Worm (Caenorhabditis elegans): Measurements from ENCODE around the gene cec-4.

DNA sequence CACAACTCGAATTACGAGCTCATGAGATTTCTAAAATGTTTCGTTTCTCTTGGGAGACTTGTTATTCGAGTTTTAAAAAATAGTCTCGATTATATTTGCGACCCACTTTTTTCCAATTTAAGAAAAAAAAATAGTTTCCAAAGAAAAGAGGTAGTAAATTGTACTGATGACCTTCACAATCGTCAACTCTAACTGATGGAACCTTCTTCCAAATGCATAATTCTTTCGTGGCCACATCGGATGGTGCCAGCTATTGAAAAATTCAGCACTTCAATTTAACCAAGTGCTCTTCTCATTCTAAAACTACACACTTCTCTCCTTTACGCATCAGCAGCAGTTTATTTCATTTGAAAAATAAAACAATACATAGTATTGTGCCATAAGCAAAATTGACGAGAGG is 31.9 kb upstream of the cec-4 start:
- no peak for TF ChIP-seq unc-62 (GFP tag; optimal IDR thresholded peaks at IDR 0.05)
- no peak for TF ChIP-seq F10E7.11 (tag; optimal IDR thresholded peaks at IDR 0.05)
- no peak for TF ChIP-seq ceh-40 (GFP tag; IDR thresholded peaks at IDR 0.05)
- no peak for TF ChIP-seq efl-1 (GFP tag; optimal IDR thresholded peaks at IDR 0.05)
- TF ChIP-seq ztf-25 (GFP tag; IDR thresholded peaks at IDR 0.05): no peak
